Worm (Caenorhabditis elegans) whole organism, early embryonic: Measurements from ENCODE around the gene C08E8.6.

Experiments used
- B0310.2 ChIP-seq: sonication (generic microtip); optimal IDR thresholded peaks from 2 replicates; lab custom pipeline; 2016; ENCODE audit warnings: mild to moderate bottlenecking, missing genetic modification characterization, missing compliant biosample characterization
- F13C5.2 ChIP-seq: sonication (generic microtip); optimal IDR thresholded peaks from 2 replicates; lab custom pipeline; 2017; ENCODE audit warnings: mild to moderate bottlenecking, missing genetic modification characterization, inconsistent platforms, missing compliant biosample characterization
- aly-1 ChIP-seq: sonication (generic microtip); optimal IDR thresholded peaks from 2 replicates; lab custom pipeline; 2016; ENCODE audit warnings: missing genetic modification characterization, missing compliant biosample characterization
- ama-1 ChIP-seq: fragments of 150-350 bp; optimal IDR thresholded peaks from 2 replicates; lab custom pipeline; 2014
- ceh-13 ChIP-seq: fragments of 200-800 bp; sonication (Bioruptor generic); optimal IDR thresholded peaks from 2 replicates; lab custom pipeline; 2018; ENCODE audit warnings: mild to moderate bottlenecking, missing genetic modification characterization, missing compliant biosample characterization
- ceh-36 ChIP-seq: sonication (generic microtip); optimal IDR thresholded peaks from 2 replicates; lab custom pipeline; 2016; ENCODE audit warnings: missing genetic modification characterization, inconsistent platforms, missing compliant biosample characterization
- ets-7 ChIP-seq: sonication (generic microtip); optimal IDR thresholded peaks from 2 replicates; lab custom pipeline; 2016; ENCODE audit warnings: missing genotype, missing genetic modification characterization, missing compliant biosample characterization
- flt-1 ChIP-seq: fragments of 200-800 bp; sonication (Bioruptor generic); IDR thresholded peaks from 2 replicates; pipeline ENCODE4 v1.3.6; 2022; ENCODE audit warnings: missing genetic modification characterization, missing compliant biosample characterization
- hmbx-1 ChIP-seq: sonication (generic microtip); optimal IDR thresholded peaks from 2 replicates; lab custom pipeline; 2016; ENCODE audit warnings: mild to moderate bottlenecking, missing genetic modification characterization, missing compliant biosample characterization
- hmg-4 ChIP-seq: fragments of 200-800 bp; sonication (Bioruptor generic); optimal IDR thresholded peaks from 2 replicates; lab custom pipeline; 2018; ENCODE audit warnings: mild to moderate bottlenecking, missing genetic modification characterization, missing compliant biosample characterization
- hnd-1 ChIP-seq: sonication (generic microtip); optimal IDR thresholded peaks from 2 replicates; lab custom pipeline; 2016; ENCODE audit warnings: missing genetic modification characterization, missing compliant biosample characterization
- pes-1 ChIP-seq: fragments of 200-800 bp; sonication (Bioruptor generic); IDR thresholded peaks from 2 replicates; pipeline ENCODE4 v1.3.6; 2022; ENCODE audit warnings: missing genetic modification reagents, missing genetic modification characterization, missing compliant biosample characterization
- scrt-1 ChIP-seq: fragments of 200-800 bp; sonication (Bioruptor generic); IDR thresholded peaks from 2 replicates; pipeline ENCODE4 v1.3.6; 2022; ENCODE audit warnings: missing genetic modification characterization, missing compliant biosample characterization
- sea-1 ChIP-seq: fragments of 200-800 bp; sonication (Bioruptor generic); conservative IDR thresholded peaks from 2 replicates; pipeline ENCODE4 v1.3.6; 2022; ENCODE audit warnings: missing genetic modification characterization, missing compliant biosample characterization
- tbx-11 ChIP-seq: fragments of 200-800 bp; sonication (Bioruptor generic); IDR thresholded peaks from 2 replicates; pipeline ENCODE4 v1.3.6; 2022; ENCODE audit warnings: missing genetic modification characterization, missing compliant biosample characterization
- tbx-37 ChIP-seq: fragments of 200-800 bp; sonication (Bioruptor generic); conservative IDR thresholded peaks from 2 replicates; pipeline ENCODE4 v1.3.6; 2022; ENCODE audit warnings: missing genetic modification reagents, missing genetic modification characterization, missing compliant biosample characterization
- tra-4 ChIP-seq: sonication (generic microtip); optimal IDR thresholded peaks from 2 replicates; lab custom pipeline; 2017; ENCODE audit warnings: missing genetic modification characterization, missing compliant biosample characterization

C08E8.6 gene

ce11 chrV:18324525-18324924 lies 43.7 kb downstream of the C08E8.6 start:
- TF ChIP-seq tra-4 (tag; lab: Kevin White, UChicago): no peak
- no peak for TF ChIP-seq F13C5.2 (tag; lab: Kevin White, UChicago)
- no peak for TF ChIP-seq hmg-4
- no peak for TF ChIP-seq scrt-1
- no peak for TF ChIP-seq sea-1 (GFP tag; lab: Robert Waterston, UW)
- TF ChIP-seq ets-7 (tag; lab: Kevin White, UChicago): no peak
- no peak for TF ChIP-seq B0310.2 (tag; lab: Kevin White, UChicago)
- TF ChIP-seq ama-1 (lab: Kevin White, UChicago): no peak
- no peak for TF ChIP-seq ceh-13 (GFP tag; lab: Kevin White, UChicago)
- no peak for TF ChIP-seq ceh-36 (tag; lab: Kevin White, UChicago)
- no peak for TF ChIP-seq tbx-37
- TF ChIP-seq tbx-11: no peak
- no peak for TF ChIP-seq flt-1 (GFP tag; lab: Robert Waterston, UW)
- no peak for TF ChIP-seq hmbx-1 (tag; lab: Kevin White, UChicago)
- no peak for TF ChIP-seq pes-1 (GFP tag; lab: Robert Waterston, UW)
- TF ChIP-seq hnd-1 (tag; lab: Kevin White, UChicago): no peak
- no peak for TF ChIP-seq aly-1

ce11 chrV:18323231-18323630 lies 45.0 kb downstream of the C08E8.6 start, which contains the start of gene B0462.5:
Gene B0462.5 (minus strand): TSS chrV:18323331.
- TF ChIP-seq pes-1 (GFP tag; lab: Robert Waterston, UW) (no peak), tbx-11 (no peak), tra-4 (tag; lab: Kevin White, UChicago) (no peak), aly-1 (no peak), hnd-1 (tag; lab: Kevin White, UChicago) (no peak), ets-7 (tag; lab: Kevin White, UChicago) (no peak)

ce11 chrV:18318312-18318711 lies 49.9 kb downstream of the C08E8.6 start, which contains the start of gene fbxb-119:
Gene fbxb-119 (plus strand): TSS chrV:18318612.
- TF ChIP-seq ceh-36 (tag; lab: Kevin White, UChicago) (no peak), scrt-1 (no peak), sea-1 (GFP tag; lab: Robert Waterston, UW) (no peak), ama-1 (lab: Kevin White, UChicago) (no peak), aly-1 (no peak), hnd-1 (tag; lab: Kevin White, UChicago) (no peak), ceh-13 (GFP tag; lab: Kevin White, UChicago) (no peak), tbx-11 (no peak), B0310.2 (tag; lab: Kevin White, UChicago) (no peak)
